Worm (Caenorhabditis elegans) whole organism, L4 larva: ENCODE data around the gene col-14.

Source experiments
- F10B5.3 ChIP-seq: sonication (generic microtip); optimal IDR thresholded peaks from 2 replicates; lab custom pipeline; 2016; ENCODE audit warnings: mild to moderate bottlenecking, missing genetic modification characterization, missing compliant biosample characterization
- F44E2.7 ChIP-seq: fragments of 200-800 bp; sonication (Bioruptor generic); IDR thresholded peaks from 2 replicates; pipeline ENCODE4 v2.1.2; 2022; ENCODE audit warnings: missing genetic modification characterization, missing compliant biosample characterization
- F49E8.2 ChIP-seq: sonication (generic microtip); optimal IDR thresholded peaks from 2 replicates; lab custom pipeline; 2016; ENCODE audit warnings: missing compliant biosample characterization, mild to moderate bottlenecking, missing genetic modification characterization, borderline replicate concordance
- T20F7.1 ChIP-seq: fragments of 200-800 bp; sonication (Bioruptor generic); optimal IDR thresholded peaks from 2 replicates; lab custom pipeline; 2018; ENCODE audit warnings: mild to moderate bottlenecking, missing genetic modification characterization, missing compliant biosample characterization
- Y105C5A.15 ChIP-seq: fragments of 200-800 bp; sonication (Bioruptor generic); IDR thresholded peaks from 2 replicates; pipeline ENCODE4 v1.3.6; 2022; ENCODE audit warnings: missing genetic modification characterization, missing compliant biosample characterization
- ZK337.2 ChIP-seq: fragments of 200-800 bp; sonication (Bioruptor generic); IDR thresholded peaks from 2 replicates; pipeline ENCODE4 v1.3.6; 2022; ENCODE audit warnings: missing genetic modification reagents, missing genetic modification characterization, missing compliant biosample characterization
- ceh-82 ChIP-seq: sonication (generic microtip); optimal IDR thresholded peaks from 2 replicates; lab custom pipeline; 2017; ENCODE audit warnings: missing biosample characterization, missing genetic modification characterization
- daf-19 ChIP-seq: fragments of 200-800 bp; sonication (Bioruptor generic); conservative IDR thresholded peaks from 2 replicates; pipeline ENCODE4 v1.3.6; 2022; ENCODE audit warnings: missing genetic modification characterization, missing compliant biosample characterization
- dmd-8 ChIP-seq: fragments of 200-800 bp; sonication (Bioruptor generic); IDR thresholded peaks from 2 replicates; pipeline ENCODE4 v1.3.6; 2022; ENCODE audit warnings: missing genetic modification characterization, missing compliant biosample characterization
- dpl-1 ChIP-seq: fragments of 150-350 bp; optimal IDR thresholded peaks from 2 replicates; lab custom pipeline; 2014; ENCODE audit warnings: missing biosample characterization, missing genetic modification reagents, missing genetic modification characterization
- hlh-11 ChIP-seq: fragments of 200-800 bp; sonication (Bioruptor generic); optimal IDR thresholded peaks from 2 replicates; lab custom pipeline; 2018; ENCODE audit warnings: mild to moderate bottlenecking, missing genetic modification characterization, missing compliant biosample characterization
- lin-15B ChIP-seq: fragments of 150-350 bp; sonication (generic microtip); optimal IDR thresholded peaks from 3 replicates; lab custom pipeline; 2014; ENCODE audit warnings: missing biosample characterization, missing genetic modification characterization
- lin-29 ChIP-seq: fragments of 200-800 bp; sonication (Bioruptor generic); IDR thresholded peaks from 2 replicates; pipeline ENCODE4 v1.3.6; 2022; ENCODE audit warnings: missing genetic modification reagents, missing genetic modification characterization, missing compliant biosample characterization
- lin-38 ChIP-seq: fragments of 200-800 bp; sonication (Bioruptor generic); IDR thresholded peaks from 2 replicates; pipeline ENCODE4 v1.3.6; 2022; ENCODE audit warnings: missing genetic modification reagents, missing genetic modification characterization, missing compliant biosample characterization
- lir-3 ChIP-seq: sonication (generic microtip); optimal IDR thresholded peaks from 2 replicates; lab custom pipeline; 2016; ENCODE audit warnings: mild to moderate bottlenecking, missing genetic modification characterization, missing compliant biosample characterization
- mxl-2 ChIP-seq: fragments of 200-800 bp; sonication (Bioruptor generic); conservative IDR thresholded peaks from 2 replicates; pipeline ENCODE4 v1.3.6; 2022; ENCODE audit warnings: missing genetic modification reagents, missing genetic modification characterization, missing compliant biosample characterization
- nhr-111 ChIP-seq: fragments of 200-800 bp; sonication (Bioruptor generic); optimal IDR thresholded peaks from 2 replicates; lab custom pipeline; 2018; ENCODE audit warnings: mild to moderate bottlenecking, missing genetic modification characterization, missing compliant biosample characterization
- nhr-28 ChIP-seq: fragments of 150-350 bp; optimal IDR thresholded peaks from 2 replicates; lab custom pipeline; 2014; ENCODE audit warnings: missing biosample characterization, missing genetic modification characterization
- nhr-42 ChIP-seq: fragments of 200-800 bp; sonication (Bioruptor generic); IDR thresholded peaks from 2 replicates; pipeline ENCODE4 v1.3.6; 2022; ENCODE audit warnings: missing genetic modification characterization, missing compliant biosample characterization
- pha-4 ChIP-seq, 2 experiments: fragments of 150-350 bp in 1 of 2; fragments of 200-800 bp in 1 of 2; sonication (Bioruptor generic) in 1 of 2; IDR thresholded peaks in 1 of 2; optimal IDR thresholded peaks in 1 of 2; 2 replicates each; pipeline versions ENCODE4 v1.3.6 to Lab custom; 2014 to 2022; ENCODE audit warnings: missing genetic modification characterization in 2 of 2, missing genetic modification reagents in 2 of 2, missing biosample characterization in 1 of 2, missing compliant biosample characterization in 1 of 2
- php-3 ChIP-seq: fragments of 200-800 bp; sonication (Bioruptor generic); IDR thresholded peaks from 2 replicates; pipeline ENCODE4 v1.3.6; 2022; ENCODE audit warnings: missing genetic modification reagents, missing genetic modification characterization, missing compliant biosample characterization
- pqm-1 ChIP-seq: sonication (generic microtip); optimal IDR thresholded peaks from 2 replicates; lab custom pipeline; 2017; ENCODE audit warnings: missing biosample characterization, missing genetic modification characterization
- set-16 ChIP-seq: fragments of 200-800 bp; sonication (Bioruptor generic); IDR thresholded peaks from 2 replicates; pipeline ENCODE4 v1.3.6; 2022; ENCODE audit warnings: missing genetic modification reagents, missing genetic modification characterization, missing compliant biosample characterization
- skn-1 ChIP-seq: fragments of 150-350 bp; optimal IDR thresholded peaks from 2 replicates; lab custom pipeline; 2014; ENCODE audit warnings: missing biosample characterization, missing genetic modification characterization
- snpc-1.2 ChIP-seq: fragments of 200-800 bp; sonication (Bioruptor generic); IDR thresholded peaks from 2 replicates; pipeline ENCODE4 v1.3.6; 2022; ENCODE audit warnings: missing genetic modification reagents, missing genetic modification characterization, missing compliant biosample characterization
- tra-1 ChIP-seq: fragments of 200-800 bp; sonication (Bioruptor generic); IDR thresholded peaks from 2 replicates; pipeline ENCODE4 v1.3.6; 2022; ENCODE audit warnings: missing genetic modification reagents, missing genetic modification characterization, missing compliant biosample characterization
- unc-39 ChIP-seq: sonication (generic microtip); optimal IDR thresholded peaks from 2 replicates; lab custom pipeline; 2017; ENCODE audit warnings: missing biosample characterization, missing genetic modification characterization
- ztf-11 ChIP-seq: fragments of 150-350 bp; optimal IDR thresholded peaks from 2 replicates; lab custom pipeline; 2014; ENCODE audit warnings: missing biosample characterization, missing genetic modification characterization

col-14 gene

DNA sequence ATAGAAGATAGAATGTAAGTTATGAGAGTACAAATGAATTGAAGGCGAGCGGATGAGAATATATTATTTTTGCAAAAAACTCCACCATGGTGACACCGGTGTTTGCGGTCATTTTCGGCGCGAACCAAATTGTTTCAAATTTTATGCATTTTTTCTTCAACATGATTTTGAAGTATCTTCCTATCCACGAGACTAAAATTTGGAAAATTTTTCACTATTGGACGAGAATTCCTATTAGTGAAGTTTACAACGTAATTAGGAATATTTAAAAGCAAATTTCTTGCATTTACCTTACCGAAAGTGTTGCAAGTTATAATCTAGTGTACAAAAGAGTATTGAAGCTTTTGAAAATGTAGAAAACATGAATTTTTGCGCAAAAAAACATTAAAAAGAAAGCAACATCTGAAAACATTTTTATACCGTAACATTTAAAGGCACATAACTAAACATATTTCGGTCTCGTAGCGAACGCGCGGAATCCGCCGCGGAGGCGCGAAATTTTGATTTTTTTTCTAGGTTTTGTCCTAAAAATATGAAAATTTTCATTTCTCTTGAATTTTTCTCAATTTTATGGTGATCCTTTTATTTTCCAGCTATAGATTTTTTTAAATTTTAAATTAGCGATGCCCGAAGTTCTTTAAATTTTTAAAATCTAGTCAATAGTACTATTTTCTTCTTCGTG, 43.4 kb downstream of the col-14 start, which contains the start of gene sgo-1 (continued):
- TF ChIP-seq F10B5.3 (tag; lab: Kevin White, UChicago) = no peak
- TF ChIP-seq lin-38 (GFP tag; lab: Robert Waterston, UW) = peak; percentile 85
- no peak for TF ChIP-seq dmd-8
- TF ChIP-seq mxl-2 = no peak
- no peak for TF ChIP-seq tra-1
- TF ChIP-seq nhr-111 = no peak
- no peak for TF ChIP-seq set-16 (GFP tag; lab: Robert Waterston, UW)
- TF ChIP-seq Y105C5A.15 (GFP tag; lab: Robert Waterston, UW) = no peak
- no peak for TF ChIP-seq pha-4 (GFP tag; IDR thresholded peaks at IDR 0.05; lab: Robert Waterston, UW)
- TF ChIP-seq pha-4 (tag; optimal IDR thresholded peaks at IDR 0.05; lab: Kevin White, UChicago) = no peak
- TF ChIP-seq F44E2.7 (GFP tag; lab: Robert Waterston, UW) = no peak
- no peak for TF ChIP-seq unc-39
- no peak for TF ChIP-seq lir-3
- no peak for TF ChIP-seq daf-19
- TF ChIP-seq lin-29 (GFP tag; lab: Robert Waterston, UW) = no peak
- no peak for TF ChIP-seq ZK337.2 (GFP tag; lab: Robert Waterston, UW)
- no peak for TF ChIP-seq ztf-11
- TF ChIP-seq nhr-28 (tag; lab: Kevin White, UChicago) = no peak
- no peak for TF ChIP-seq ceh-82 (tag; lab: Kevin White, UChicago)
- no peak for TF ChIP-seq T20F7.1 (GFP tag; lab: Kevin White, UChicago)
- TF ChIP-seq pqm-1 (tag; lab: Kevin White, UChicago) = no peak
- TF ChIP-seq skn-1 (tag; lab: Kevin White, UChicago) = no peak

ce11 chrIV:7800338-7800737, 47.1 kb downstream of the col-14 start:
- TF ChIP-seq php-3 = no peak
- TF ChIP-seq snpc-1.2 (GFP tag; lab: Robert Waterston, UW) = peak; percentile 61
- peak; percentile 21 for TF ChIP-seq F49E8.2 (tag; lab: Kevin White, UChicago)

DNA sequence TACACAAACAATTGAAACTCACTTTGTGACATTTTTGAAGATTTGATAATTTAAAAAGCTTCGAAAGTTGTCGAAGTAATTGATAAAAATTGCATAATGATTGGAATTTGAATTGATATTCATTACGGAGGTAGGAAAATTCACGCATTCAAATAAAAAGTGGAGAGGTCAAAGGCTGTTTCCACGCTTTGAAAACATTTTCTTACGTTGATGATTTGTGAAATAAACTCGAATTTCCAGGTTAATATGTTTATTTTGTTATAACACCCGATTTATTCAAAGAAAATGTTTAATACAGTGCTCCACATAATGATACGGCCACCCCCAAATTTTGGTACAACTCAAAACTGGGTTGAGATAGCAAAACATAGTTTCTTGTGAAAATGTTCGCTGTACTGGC, 50.0 kb downstream of the col-14 start, which contains the start of gene C33H5.16:
C33H5.16 (minus strand) TSS at position 101 of the 400 bp plus-strand sequence.
- TF ChIP-seq mxl-2 = no peak
- no peak for TF ChIP-seq nhr-42 (GFP tag; lab: Robert Waterston, UW)
- no peak for TF ChIP-seq dpl-1 (GFP tag; lab: Kevin White, UChicago)
- no peak for TF ChIP-seq hlh-11 (tag; lab: Kevin White, UChicago)
- TF ChIP-seq lin-15B (tag; lab: Kevin White, UChicago) = no peak
